Worm (Caenorhabditis elegans) whole organism, L1 larva: ENCODE measurements around the gene F19C7.8.

Experiments used
- C04F5.9 ChIP-seq: sonication (generic microtip); optimal IDR thresholded peaks from 2 replicates; lab custom pipeline; 2016; ENCODE audit warnings: missing genetic modification characterization, missing compliant biosample characterization
- F16B12.6 ChIP-seq: fragments of 150-350 bp; optimal IDR thresholded peaks from 2 replicates; lab custom pipeline; 2014; ENCODE audit warnings: missing biosample characterization, missing genetic modification characterization
- Y116A8C.19 ChIP-seq: sonication (generic microtip); optimal IDR thresholded peaks from 2 replicates; lab custom pipeline; 2016; ENCODE audit warnings: missing compliant biosample characterization, missing genetic modification characterization, borderline replicate concordance
- alr-1 ChIP-seq: fragments of 200-800 bp; sonication (Bioruptor generic); optimal IDR thresholded peaks from 2 replicates; lab custom pipeline; 2018; ENCODE audit warnings: borderline replicate concordance, mild to moderate bottlenecking, missing genetic modification characterization, missing compliant biosample characterization
- aly-2 ChIP-seq: fragments of 150-350 bp; optimal IDR thresholded peaks from 2 replicates; lab custom pipeline; 2014; ENCODE audit warnings: missing biosample characterization, missing genetic modification characterization
- blmp-1 ChIP-seq: fragments of 150-350 bp; optimal IDR thresholded peaks from 2 replicates; lab custom pipeline; 2014; ENCODE audit warnings: missing biosample characterization, missing genetic modification characterization
- ceh-63 ChIP-seq: fragments of 200-800 bp; sonication (Bioruptor generic); optimal IDR thresholded peaks from 2 replicates; lab custom pipeline; 2018; ENCODE audit warnings: mild to moderate bottlenecking, missing genetic modification characterization, missing compliant biosample characterization
- ceh-82 ChIP-seq, 3 experiments: fragments of 150-350 bp in 1 of 3; sonication (generic microtip) in 2 of 3; optimal IDR thresholded peaks; 2 replicates each; lab custom pipeline; 2014 to 2017; ENCODE audit warnings: missing biosample characterization in 3 of 3, missing genetic modification characterization in 3 of 3
- ces-1 ChIP-seq: fragments of 150-350 bp; optimal IDR thresholded peaks from 2 replicates; lab custom pipeline; 2014; ENCODE audit warnings: missing biosample characterization, missing genetic modification reagents, missing genetic modification characterization
- efl-1 ChIP-seq, 4 experiments: fragments of 150-350 bp; optimal IDR thresholded peaks in 3 of 4; peaks in 1 of 4; 1 replicate in 1 of 4; 2 replicates in 3 of 4; lab custom pipeline; 2014; ENCODE audit warnings: missing biosample characterization in 2 of 4, missing genetic modification characterization in 2 of 4, missing genetic modification reagents in 2 of 4
- elt-2 ChIP-seq: sonication (generic microtip); optimal IDR thresholded peaks from 2 replicates; lab custom pipeline; 2016; ENCODE audit warnings: missing genetic modification characterization, mild to moderate bottlenecking, inconsistent platforms, missing compliant biosample characterization, missing genetic modification reagents
- fkh-10 ChIP-seq: sonication (generic microtip); optimal IDR thresholded peaks from 2 replicates; lab custom pipeline; 2017; ENCODE audit warnings: missing biosample characterization, missing genetic modification reagents, missing genetic modification characterization
- fkh-4 ChIP-seq: sonication (generic microtip); optimal IDR thresholded peaks from 2 replicates; lab custom pipeline; 2016; ENCODE audit warnings: missing compliant biosample characterization, missing genetic modification characterization, borderline replicate concordance
- fkh-8 ChIP-seq: sonication (generic microtip); optimal IDR thresholded peaks from 2 replicates; lab custom pipeline; 2016; ENCODE audit warnings: mild to moderate bottlenecking, missing genetic modification characterization, missing compliant biosample characterization
- hlh-17 ChIP-seq: fragments of 200-800 bp; sonication (Bioruptor generic); optimal IDR thresholded peaks from 2 replicates; lab custom pipeline; 2018; ENCODE audit warnings: missing genetic modification characterization, mild to moderate bottlenecking, missing compliant biosample characterization, moderate library complexity, borderline replicate concordance
- hpl-2 ChIP-seq: fragments of 150-350 bp; optimal IDR thresholded peaks from 2 replicates; lab custom pipeline; 2014; ENCODE audit warnings: missing biosample characterization, missing genetic modification reagents, missing genetic modification characterization
- irx-1 ChIP-seq: sonication (generic microtip); optimal IDR thresholded peaks from 2 replicates; lab custom pipeline; 2016; ENCODE audit warnings: missing genetic modification characterization, missing compliant biosample characterization
- lin-13 ChIP-seq: fragments of 150-350 bp; optimal IDR thresholded peaks from 2 replicates; lab custom pipeline; 2014; ENCODE audit warnings: missing biosample characterization, missing genetic modification reagents, missing genetic modification characterization
- lin-14 ChIP-seq: fragments of 200-800 bp; sonication (Bioruptor generic); optimal IDR thresholded peaks from 2 replicates; lab custom pipeline; 2018; ENCODE audit warnings: mild to moderate bottlenecking, missing genetic modification characterization, moderate library complexity, missing compliant biosample characterization
- lin-15B ChIP-seq: fragments of 150-350 bp; sonication (generic microtip); optimal IDR thresholded peaks from 3 replicates; lab custom pipeline; 2014; ENCODE audit warnings: missing biosample characterization, missing genetic modification characterization
- lin-39 ChIP-seq: fragments of 150-350 bp; optimal IDR thresholded peaks from 2 replicates; lab custom pipeline; 2014; ENCODE audit warnings: missing biosample characterization, missing genetic modification reagents, missing genetic modification characterization
- nhr-19 ChIP-seq: fragments of 200-800 bp; sonication (Bioruptor generic); conservative IDR thresholded peaks from 2 replicates; pipeline ENCODE4 v1.3.6; 2022; ENCODE audit warnings: missing genetic modification characterization, missing compliant biosample characterization
- nhr-20 ChIP-seq: sonication (generic microtip); optimal IDR thresholded peaks from 2 replicates; lab custom pipeline; 2016; ENCODE audit warnings: mild to moderate bottlenecking, missing genetic modification characterization, missing compliant biosample characterization
- nhr-28 ChIP-seq: fragments of 150-350 bp; optimal IDR thresholded peaks from 2 replicates; lab custom pipeline; 2014; ENCODE audit warnings: missing biosample characterization, missing genetic modification characterization
- nhr-71 ChIP-seq: sonication (generic microtip); optimal IDR thresholded peaks from 2 replicates; lab custom pipeline; 2016; ENCODE audit warnings: mild to moderate bottlenecking, missing genetic modification characterization, moderate library complexity, missing compliant biosample characterization
- nhr-76 ChIP-seq: sonication (generic microtip); optimal IDR thresholded peaks from 2 replicates; lab custom pipeline; 2017; ENCODE audit warnings: missing biosample characterization, missing genetic modification characterization
- nhr-77 ChIP-seq: fragments of 150-350 bp; optimal IDR thresholded peaks from 2 replicates; lab custom pipeline; 2014; ENCODE audit warnings: missing biosample characterization, missing genetic modification characterization
- nhr-85 ChIP-seq: sonication (generic microtip); peaks from one replicate; lab custom pipeline; 2016; ENCODE audit warnings: missing genetic modification characterization, inconsistent platforms, missing compliant biosample characterization
- nhr-90 ChIP-seq: sonication (generic microtip); optimal IDR thresholded peaks from 2 replicates; lab custom pipeline; 2016; ENCODE audit warnings: mild to moderate bottlenecking, missing genetic modification characterization, missing compliant biosample characterization; ENCODE audit not compliant: poor library complexity
- pag-3 ChIP-seq: sonication (generic microtip); optimal IDR thresholded peaks from 2 replicates; lab custom pipeline; 2017; ENCODE audit warnings: missing genetic modification characterization, mild to moderate bottlenecking, missing compliant biosample characterization, antibody characterized with exemption, borderline replicate concordance; ENCODE audit not compliant: insufficient read depth
- rnt-1 ChIP-seq: sonication (generic microtip); optimal IDR thresholded peaks from 2 replicates; lab custom pipeline; 2016; ENCODE audit warnings: mild to moderate bottlenecking, missing genetic modification characterization, moderate library complexity, missing compliant biosample characterization
- skn-1 ChIP-seq: fragments of 150-350 bp; optimal IDR thresholded peaks from 2 replicates; lab custom pipeline; 2014; ENCODE audit warnings: missing biosample characterization, missing genetic modification characterization
- sox-4 ChIP-seq: sonication (generic microtip); optimal IDR thresholded peaks from 2 replicates; lab custom pipeline; 2016; ENCODE audit warnings: missing genetic modification characterization, missing compliant biosample characterization
- swsn-7 ChIP-seq: sonication (generic microtip); optimal IDR thresholded peaks from 2 replicates; lab custom pipeline; 2016; ENCODE audit warnings: missing genetic modification characterization, missing compliant biosample characterization
- tlp-1 ChIP-seq: fragments of 150-350 bp; optimal IDR thresholded peaks from 2 replicates; lab custom pipeline; 2014; ENCODE audit warnings: missing biosample characterization, missing genetic modification characterization
- unc-62 ChIP-seq: fragments of 150-350 bp; optimal IDR thresholded peaks from 2 replicates; lab custom pipeline; 2014; ENCODE audit warnings: missing biosample characterization, missing genetic modification reagents, missing genetic modification characterization
- unc-86 ChIP-seq: sonication (generic microtip); optimal IDR thresholded peaks from 2 replicates; lab custom pipeline; 2016; ENCODE audit warnings: missing genetic modification characterization, missing compliant biosample characterization
- unc-98 ChIP-seq: fragments of 200-800 bp; sonication (Bioruptor generic); IDR thresholded peaks from 2 replicates; pipeline ENCODE4 v1.3.6; 2022; ENCODE audit warnings: missing genetic modification characterization, missing compliant biosample characterization
- vab-15 ChIP-seq: sonication (generic microtip); optimal IDR thresholded peaks from 2 replicates; lab custom pipeline; 2017; ENCODE audit warnings: missing genotype, mild to moderate bottlenecking, missing genetic modification characterization, missing compliant biosample characterization
- ztf-11 ChIP-seq, 2 experiments: sonication (generic microtip); optimal IDR thresholded peaks; 2 replicates each; lab custom pipeline; 2016 to 2017; ENCODE audit warnings: missing genetic modification characterization in 2 of 2, missing biosample characterization in 1 of 2, missing compliant biosample characterization in 1 of 2

F19C7.8 gene

DNA sequence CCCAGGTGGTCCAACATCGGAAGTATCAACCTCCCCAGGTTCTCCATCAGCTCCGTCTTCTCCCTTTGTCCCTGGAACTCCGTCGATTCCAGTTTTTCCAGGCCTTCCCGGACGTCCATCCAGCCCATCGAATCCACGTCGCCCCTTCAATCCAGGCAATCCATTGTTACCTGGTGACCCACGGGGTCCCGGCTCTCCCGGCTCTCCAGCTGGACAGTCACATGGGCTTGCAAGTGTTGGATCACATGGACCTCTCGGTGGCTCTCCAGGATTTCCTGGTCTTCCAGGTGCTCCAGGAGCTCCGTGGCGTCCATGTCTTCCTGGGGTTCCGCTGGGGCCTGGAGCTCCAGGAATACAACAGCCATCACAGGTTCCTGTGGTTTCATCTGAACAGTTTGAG lies 29.2 kb downstream of the F19C7.8 start:
- TF ChIP-seq lin-14 (no peak), rnt-1 (no peak), aly-2 (tag; lab: Kevin White, UChicago) (no peak), ztf-11 (tag; optimal IDR thresholded peaks at IDR 0.05; lab: Kevin White, UChicago) (no peak), elt-2 (tag; lab: Kevin White, UChicago) (no peak)

DNA sequence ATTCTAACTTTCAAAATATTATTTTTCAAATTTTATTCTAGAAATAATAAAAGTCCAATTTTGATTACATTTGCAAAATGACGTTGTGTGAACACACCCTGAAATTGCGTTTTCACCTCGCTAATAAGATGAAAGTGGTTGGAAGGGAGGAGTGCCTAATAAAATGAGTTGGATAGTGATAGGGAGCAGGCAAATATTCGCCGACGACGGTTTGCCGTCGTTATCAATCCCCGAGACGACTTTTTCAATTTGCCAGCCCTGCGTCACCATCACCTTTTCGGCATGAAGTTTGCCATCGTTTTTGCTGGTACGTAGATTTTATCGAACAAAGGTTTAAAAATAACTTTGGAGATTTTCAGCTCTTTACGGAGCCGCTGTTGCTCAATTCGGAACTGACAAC lies 32.3 kb downstream of the F19C7.8 start, which contains the start of gene nspg-10:
nspg-10 (plus strand) TSS at position 179 of the 400 bp plus-strand sequence.
- TF ChIP-seq elt-2 (tag; lab: Kevin White, UChicago) (peak; percentile 34), lin-13 (GFP tag; lab: Kevin White, UChicago) (no peak), fkh-10 (no peak), fkh-8 (no peak), lin-14 (no peak), nhr-19 (no peak), ces-1 (GFP tag; lab: Kevin White, UChicago) (no peak)
- TF ChIP-seq, all 84 proteins: peak for 1

DNA sequence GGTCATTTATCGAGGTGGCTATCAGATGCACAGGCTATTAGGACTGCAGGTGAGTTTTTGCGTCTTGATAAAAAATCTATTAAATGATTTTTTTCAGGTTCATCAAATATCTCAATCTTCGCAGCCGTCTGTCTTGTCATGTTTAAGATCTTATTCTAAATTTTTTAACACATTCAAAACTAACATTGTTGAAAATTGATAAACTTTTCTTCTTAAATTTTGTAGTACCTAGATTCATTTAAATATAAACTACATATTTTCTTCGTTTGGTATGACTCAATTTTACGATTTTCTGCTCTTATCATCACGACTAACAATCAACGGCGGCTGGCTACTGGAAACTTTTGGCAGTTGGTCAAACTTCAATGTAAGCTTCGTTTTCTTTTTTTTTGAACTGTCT lies 35.3 kb downstream of the F19C7.8 start, which contains the start of gene F19C7.4:
F19C7.4 (plus strand) TSS at position 301 of the 400 bp plus-strand sequence.
- TF ChIP-seq ceh-63 (GFP tag; lab: Kevin White, UChicago) (no peak), fkh-8 (no peak), nhr-19 (no peak), sox-4 (tag; lab: Kevin White, UChicago) (no peak), tlp-1 (no peak), efl-1 (optimal IDR thresholded peaks at IDR 0.05; lab: Kevin White, UChicago) (no peak), efl-1 (GFP tag; optimal IDR thresholded peaks at IDR 0.05 in 1 of 2; lab: Kevin White, UChicago) (peak in 1 of 2 experiments; percentile 67), pag-3 (no peak), fkh-10 (no peak), nhr-71 (no peak)
- TF ChIP-seq, all 84 proteins: peak for 1

DNA sequence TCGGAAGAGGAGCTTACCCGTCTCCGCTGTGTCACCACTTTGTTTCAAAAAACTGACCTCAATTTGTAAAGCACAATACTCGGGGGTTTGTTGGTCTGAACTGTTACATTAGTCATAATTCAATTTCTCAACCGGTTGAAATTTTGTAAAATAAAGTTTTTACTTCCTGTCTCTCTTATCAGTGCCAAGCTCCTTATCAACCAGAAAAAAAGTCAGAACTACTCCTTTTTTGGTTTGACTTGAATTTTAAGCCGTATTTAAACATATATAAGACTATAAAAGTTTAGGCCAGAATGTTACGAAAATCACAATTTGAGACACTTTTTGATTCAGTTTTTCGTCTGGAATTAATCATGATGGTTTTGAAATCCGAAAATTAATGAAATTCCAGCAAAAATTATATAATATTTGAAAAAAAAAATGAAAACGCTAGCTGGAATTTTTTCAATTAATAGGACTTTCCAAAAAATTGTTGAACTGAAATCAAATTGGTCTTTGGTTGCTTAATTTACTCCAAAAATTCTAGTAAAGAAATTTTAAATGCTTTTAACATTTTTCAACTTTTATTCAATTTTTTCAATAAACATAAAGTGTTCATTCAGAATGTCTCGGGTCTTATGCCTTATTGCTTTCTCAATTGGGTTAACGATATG lies 38.4 kb downstream of the F19C7.8 start, which contains the start of gene F19C7.2:
F19C7.2 (plus strand) TSS at position 603 of the 653 bp plus-strand sequence.
- TF ChIP-seq hlh-17 (GFP tag; lab: Kevin White, UChicago) (no peak), elt-2 (tag; lab: Kevin White, UChicago) (peak; percentile 71), nhr-85 (peak; percentile 28)

ce11 chrIV:4596824-4597223 lies 41.1 kb downstream of the F19C7.8 start, which contains the start of gene F19C7.3:
F19C7.3 (plus strand) TSS chrIV:4597124.
- TF ChIP-seq nhr-90 (tag; lab: Kevin White, UChicago): no peak
- no peak for TF ChIP-seq vab-15 (tag; lab: Kevin White, UChicago)
- TF ChIP-seq unc-86 (tag; lab: Kevin White, UChicago): no peak

DNA sequence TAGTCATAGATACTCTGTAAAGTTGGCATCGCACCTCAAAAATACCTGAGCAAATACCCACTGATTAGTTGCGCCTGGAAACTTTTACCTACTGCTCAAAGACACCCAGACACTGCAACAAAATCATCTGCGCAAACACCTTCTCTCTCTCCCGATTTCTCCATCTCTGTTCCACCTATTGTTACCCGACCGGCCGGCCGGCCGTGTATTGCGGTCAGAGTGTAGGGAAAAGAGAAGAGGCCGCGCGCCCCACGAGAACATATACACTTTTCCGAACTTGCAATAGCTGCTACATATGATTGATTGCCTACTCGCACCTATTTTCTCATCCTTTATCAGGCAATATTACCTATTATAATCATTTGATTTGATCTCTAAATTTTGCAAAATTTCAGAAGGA lies 49.5 kb downstream of the F19C7.8 start:
- TF ChIP-seq ceh-82 (tag; optimal IDR thresholded peaks at IDR 0.05; lab: Kevin White, UChicago) (no peak), elt-2 (tag; lab: Kevin White, UChicago) (no peak), hpl-2 (GFP tag; lab: Kevin White, UChicago) (no peak), nhr-20 (tag; lab: Kevin White, UChicago) (peak; percentile 5), aly-2 (tag; lab: Kevin White, UChicago) (no peak), Y116A8C.19 (tag; lab: Kevin White, UChicago) (no peak), skn-1 (peak; percentile 30), C04F5.9 (tag; lab: Kevin White, UChicago) (no peak), blmp-1 (tag; lab: Kevin White, UChicago) (peak; percentile 64), F16B12.6 (no peak), alr-1 (tag; lab: Kevin White, UChicago) (no peak), vab-15 (tag; lab: Kevin White, UChicago) (no peak), unc-62 (GFP tag; lab: Kevin White, UChicago) (no peak), swsn-7 (no peak), unc-98 (GFP tag; lab: Robert Waterston, UW) (no peak), lin-14 (peak; percentile 69), nhr-76 (no peak), nhr-77 (tag; lab: Kevin White, UChicago) (peak; percentile 16), nhr-28 (tag; lab: Kevin White, UChicago) (no peak), lin-39 (tag; lab: Kevin White, UChicago) (no peak), fkh-4 (tag; lab: Kevin White, UChicago) (no peak), ces-1 (GFP tag; lab: Kevin White, UChicago) (no peak), irx-1 (no peak), lin-15B (tag; lab: Kevin White, UChicago) (no peak), unc-86 (tag; lab: Kevin White, UChicago) (no peak)
